Worm (Caenorhabditis elegans): ENCODE data around the gene C03F11.2.

DNA sequence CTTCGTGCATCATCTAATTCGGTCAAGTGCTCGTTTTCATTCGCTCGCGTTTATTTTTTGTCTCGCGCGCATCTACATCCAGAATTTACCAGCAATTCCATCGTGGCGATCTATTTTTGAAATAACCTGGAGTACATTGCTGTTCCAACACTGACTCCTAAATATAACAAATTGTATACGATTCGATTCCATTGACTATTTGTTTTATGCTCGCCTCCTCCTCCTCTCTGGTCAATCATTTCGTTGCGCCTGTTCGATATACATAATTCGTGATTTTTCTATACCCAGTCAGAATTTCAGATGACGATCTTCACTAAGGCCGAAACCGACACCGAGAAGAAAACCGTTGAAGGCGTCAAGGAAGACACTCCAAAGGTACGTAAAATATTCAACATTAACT, 47.7 kb upstream of the C03F11.2 start, which contains the start of gene itm-2:
- TF ChIP-seq ztf-11 (tag; optimal IDR thresholded peaks at IDR 0.05) (no peak), lin-13 (GFP tag; optimal IDR thresholded peaks at IDR 0.05) (no peak)

Measured in whole organism, L2 larva.